Fruit fly (Drosophila melanogaster) whole organism, embryonic: ENCODE results near the gene CG13033.

Experiments used
- Bteb2 ChIP-seq: fragments of 200-800 bp; sonication (Bioruptor generic); optimal IDR thresholded peaks from 2 replicates; lab custom pipeline; 2016; ENCODE audit warnings: missing biosample characterization, missing genetic modification characterization
- CG10267 ChIP-seq: fragments of 200-800 bp; sonication (Bioruptor generic); optimal IDR thresholded peaks from 2 replicates; lab custom pipeline; 2018; ENCODE audit warnings: missing biosample characterization, mild to moderate bottlenecking, missing genetic modification characterization, moderate library complexity
- CG10979 ChIP-seq: fragments of 200-800 bp; sonication (Bioruptor generic); optimal IDR thresholded peaks from 2 replicates; lab custom pipeline; 2018; ENCODE audit warnings: missing biosample characterization, mild to moderate bottlenecking, missing genetic modification characterization, moderate library complexity
- CG11085 ChIP-seq: fragments of 200-800 bp; sonication (Bioruptor generic); IDR thresholded peaks from 2 replicates; pipeline ENCODE4 v1.3.6; 2022; ENCODE audit warnings: missing biosample characterization, missing genetic modification characterization
- CG11093 ChIP-seq: fragments of 200-800 bp; sonication (Bioruptor generic); IDR thresholded peaks from 3 replicates; pipeline ENCODE4 v1.3.6; 2022; ENCODE audit warnings: missing biosample characterization, missing genetic modification characterization
- CG11696 ChIP-seq: fragments of 200-800 bp; sonication (Bioruptor generic); IDR thresholded peaks from 2 replicates; pipeline ENCODE4 v1.3.6; 2022; ENCODE audit warnings: missing biosample characterization, missing genetic modification characterization
- CG11723 ChIP-seq: fragments of 200-800 bp; sonication (Bioruptor generic); optimal IDR thresholded peaks from 2 replicates; lab custom pipeline; 2017; ENCODE audit warnings: missing biosample characterization, mild to moderate bottlenecking, missing genetic modification characterization
- CG12942 ChIP-seq: fragments of 200-800 bp; sonication (Bioruptor generic); optimal IDR thresholded peaks from 3 replicates; lab custom pipeline; 2016; ENCODE audit warnings: missing biosample characterization, missing genetic modification characterization
- CG13296 ChIP-seq: fragments of 200-800 bp; sonication (Bioruptor generic); optimal IDR thresholded peaks from 3 replicates; lab custom pipeline; 2018; ENCODE audit warnings: missing biosample characterization, mild to moderate bottlenecking, missing genetic modification characterization
- CG14860 ChIP-seq: fragments of 200-800 bp; sonication (Bioruptor generic); IDR thresholded peaks from 3 replicates; pipeline ENCODE4 v1.3.6; 2022; ENCODE audit warnings: missing biosample characterization, missing genetic modification characterization; ENCODE audit not compliant: partially characterized antibody
- CG16815 ChIP-seq: fragments of 200-800 bp; sonication (Bioruptor generic); optimal IDR thresholded peaks from 3 replicates; lab custom pipeline; 2017; ENCODE audit warnings: missing biosample characterization, mild to moderate bottlenecking, missing genetic modification characterization
- CG17829 ChIP-seq: fragments of 200-800 bp; optimal IDR thresholded peaks from 2 replicates; lab custom pipeline; 2019; ENCODE audit warnings: missing biosample characterization, mild to moderate bottlenecking, missing genetic modification characterization, moderate library complexity
- CG2120 ChIP-seq: fragments of 200-800 bp; sonication (Bioruptor generic); optimal IDR thresholded peaks from 3 replicates; lab custom pipeline; 2016; ENCODE audit warnings: missing biosample characterization, missing genetic modification characterization
- CG30020 ChIP-seq: fragments of 200-800 bp; optimal IDR thresholded peaks from 2 replicates; lab custom pipeline; 2019; ENCODE audit warnings: missing biosample characterization, mild to moderate bottlenecking, missing genetic modification characterization, moderate library complexity
- CG32772 ChIP-seq: fragments of 200-800 bp; sonication (Bioruptor generic); IDR thresholded peaks from 2 replicates; pipeline ENCODE4 v1.3.6; 2022; ENCODE audit warnings: missing biosample characterization, missing genetic modification characterization
- CG34422 ChIP-seq: fragments of 200-800 bp; sonication (Bioruptor generic); IDR thresholded peaks from 3 replicates; pipeline ENCODE4 v1.3.6; 2022; ENCODE audit warnings: missing biosample characterization, missing genetic modification characterization
- Dfd ChIP-seq, 2 experiments: fragments of >200 bp; optimal IDR thresholded peaks; 2 replicates each; lab custom pipeline; 2017; ENCODE audit warnings: missing biosample characterization in 2 of 2, missing genetic modification characterization in 2 of 2
- H2.0 ChIP-seq: fragments of 200-800 bp; sonication (Bioruptor generic); IDR thresholded peaks from 2 replicates; pipeline ENCODE4 v1.3.6; 2022; ENCODE audit warnings: missing biosample characterization, missing genetic modification characterization
- Hmr ChIP-seq: fragments of 200-800 bp; sonication (Bioruptor generic); optimal IDR thresholded peaks from 3 replicates; lab custom pipeline; 2017; ENCODE audit warnings: mild to moderate bottlenecking, missing biosample characterization, missing genetic modification reagents, missing genetic modification characterization
- Nf-YA ChIP-seq: fragments of 200-800 bp; sonication (Bioruptor generic); IDR thresholded peaks from 2 replicates; pipeline ENCODE4 v1.3.6; 2022; ENCODE audit warnings: missing biosample characterization, missing genetic modification characterization
- Nf-YB ChIP-seq: fragments of 200-800 bp; sonication (Bioruptor generic); optimal IDR thresholded peaks from 3 replicates; lab custom pipeline; 2019; ENCODE audit warnings: missing biosample characterization, mild to moderate bottlenecking, missing genetic modification characterization, moderate library complexity
- Nf-YC ChIP-seq: fragments of 200-800 bp; optimal IDR thresholded peaks from 3 replicates; lab custom pipeline; 2019; ENCODE audit warnings: missing biosample characterization, mild to moderate bottlenecking, missing genetic modification characterization, moderate library complexity
- Spps ChIP-seq: fragments of 200-800 bp; sonication (Bioruptor generic); optimal IDR thresholded peaks from 2 replicates; lab custom pipeline; 2018; ENCODE audit warnings: missing biosample characterization, mild to moderate bottlenecking, missing genetic modification characterization
- Vsx1 ChIP-seq: fragments of 200-800 bp; sonication (Bioruptor generic); optimal IDR thresholded peaks from 2 replicates; lab custom pipeline; 2017; ENCODE audit warnings: missing biosample characterization, mild to moderate bottlenecking, missing genetic modification characterization, missing genetic modification reagents
- bcd ChIP-seq: fragments of 200-800 bp; sonication (Bioruptor generic); optimal IDR thresholded peaks from 2 replicates; lab custom pipeline; 2017; ENCODE audit warnings: missing biosample characterization, mild to moderate bottlenecking, missing genetic modification characterization
- btn ChIP-seq: fragments of 200-800 bp; sonication (Bioruptor generic); optimal IDR thresholded peaks from 2 replicates; lab custom pipeline; 2016; ENCODE audit warnings: missing biosample characterization, missing genetic modification characterization
- cas ChIP-seq: fragments of 200-800 bp; sonication (Bioruptor generic); IDR thresholded peaks from 2 replicates; pipeline ENCODE4 v1.3.6; 2022; ENCODE audit warnings: missing biosample characterization, missing genetic modification characterization
- caup ChIP-seq: fragments of 200-800 bp; sonication (Bioruptor generic); optimal IDR thresholded peaks from 3 replicates; lab custom pipeline; 2017; ENCODE audit warnings: missing biosample characterization, mild to moderate bottlenecking, missing genetic modification characterization, moderate library complexity; ENCODE audit not compliant: severe bottlenecking
- chif ChIP-seq, 2 experiments: fragments of 200-800 bp; sonication (Bioruptor generic); optimal IDR thresholded peaks; 3 replicates each; lab custom pipeline; 2016; ENCODE audit warnings: missing biosample characterization in 2 of 2, missing genetic modification characterization in 2 of 2
- corto ChIP-seq: fragments of 200-800 bp; sonication (Bioruptor generic); optimal IDR thresholded peaks from 2 replicates; lab custom pipeline; 2016; ENCODE audit warnings: missing biosample characterization, mild to moderate bottlenecking, missing genetic modification characterization, moderate library complexity
- croc ChIP-seq: fragments of 200-800 bp; sonication (Bioruptor generic); conservative IDR thresholded peaks from 3 replicates; pipeline ENCODE4 v1.3.6; 2022; ENCODE audit warnings: missing biosample characterization, missing genetic modification characterization
- cwo ChIP-seq: fragments of 200-800 bp; sonication (Bioruptor generic); optimal IDR thresholded peaks from 3 replicates; lab custom pipeline; 2017; ENCODE audit warnings: missing biosample characterization, missing genetic modification characterization, mild to moderate bottlenecking, moderate library complexity, missing genetic modification reagents
- dysf ChIP-seq: fragments of 200-800 bp; sonication (Bioruptor generic); IDR thresholded peaks from 3 replicates; pipeline ENCODE4 v1.3.6; 2022; ENCODE audit warnings: missing biosample characterization, missing genetic modification characterization
- fu2 ChIP-seq: fragments of 200-800 bp; sonication (Bioruptor generic); optimal IDR thresholded peaks from 2 replicates; lab custom pipeline; 2016; ENCODE audit warnings: missing biosample characterization, missing genetic modification characterization
- gem ChIP-seq: fragments of 200-800 bp; sonication (Bioruptor generic); optimal IDR thresholded peaks from 2 replicates; lab custom pipeline; 2019; ENCODE audit warnings: missing biosample characterization, mild to moderate bottlenecking, missing genetic modification characterization, moderate library complexity
- h ChIP-seq: fragments of >200 bp; optimal IDR thresholded peaks from 2 replicates; lab custom pipeline; 2017
- inv ChIP-seq: fragments of 200-800 bp; sonication (Bioruptor generic); IDR thresholded peaks from 2 replicates; pipeline ENCODE4 v1.3.6; 2022; ENCODE audit warnings: missing biosample characterization, missing genetic modification characterization; ENCODE audit not compliant: partially characterized antibody
- lmd ChIP-seq: fragments of 200-800 bp; sonication (Bioruptor generic); IDR thresholded peaks from 2 replicates; pipeline ENCODE4 v1.3.6; 2022; ENCODE audit warnings: missing biosample characterization, missing genetic modification characterization
- mld ChIP-seq: fragments of 200-800 bp; sonication (Bioruptor generic); IDR thresholded peaks from 3 replicates; pipeline ENCODE4 v1.3.6; 2022; ENCODE audit warnings: missing biosample characterization, missing genetic modification characterization; ENCODE audit not compliant: partially characterized antibody
- nmo ChIP-seq: fragments of 200-800 bp; sonication (Bioruptor generic); optimal IDR thresholded peaks from 2 replicates; lab custom pipeline; 2018; ENCODE audit warnings: missing biosample characterization, mild to moderate bottlenecking, missing genetic modification characterization, moderate library complexity
- onecut ChIP-seq: fragments of 200-800 bp; sonication (Bioruptor generic); IDR thresholded peaks from 2 replicates; pipeline ENCODE4 v1.3.6; 2022; ENCODE audit warnings: missing biosample characterization, missing genetic modification characterization
- pan ChIP-seq, 4 experiments: fragments of >200 bp in 3 of 4; fragments of 200-800 bp in 1 of 4; sonication (Bioruptor generic) in 1 of 4; optimal IDR thresholded peaks in 3 of 4; IDR thresholded peaks in 1 of 4; 2 replicates each; pipeline versions ENCODE4 v1.3.6 to Lab custom; 2017 to 2022; ENCODE audit warnings: missing biosample characterization in 2 of 4, missing genetic modification characterization in 2 of 4, mixed read lengths in 1 of 4
- pfk ChIP-seq: fragments of 200-800 bp; sonication (Bioruptor generic); optimal IDR thresholded peaks from 2 replicates; lab custom pipeline; 2018; ENCODE audit warnings: missing biosample characterization, mild to moderate bottlenecking, missing genetic modification characterization, moderate library complexity
- rib ChIP-seq: fragments of 200-800 bp; sonication (Bioruptor generic); IDR thresholded peaks from 2 replicates; pipeline ENCODE4 v1.3.6; 2022; ENCODE audit warnings: missing biosample characterization, missing genetic modification characterization
- row ChIP-seq: fragments of 200-800 bp; sonication (Bioruptor generic); IDR thresholded peaks from 3 replicates; pipeline ENCODE4 v1.3.6; 2022; ENCODE audit warnings: missing biosample characterization, missing genetic modification characterization
- schlank ChIP-seq: fragments of 200-800 bp; sonication (Bioruptor generic); optimal IDR thresholded peaks from 2 replicates; lab custom pipeline; 2018; ENCODE audit warnings: missing biosample characterization, mild to moderate bottlenecking, missing genetic modification characterization
- seq ChIP-seq: fragments of 200-800 bp; sonication (Bioruptor generic); IDR thresholded peaks from 2 replicates; pipeline ENCODE4 v1.3.6; 2022; ENCODE audit warnings: missing biosample characterization, missing genetic modification characterization
- stc ChIP-seq: fragments of 200-800 bp; sonication (Bioruptor generic); IDR thresholded peaks from 2 replicates; pipeline ENCODE4 v1.3.6; 2022; ENCODE audit warnings: missing biosample characterization, missing genetic modification characterization
- tgo ChIP-seq: fragments of 200-800 bp; sonication (Bioruptor generic); IDR thresholded peaks from 3 replicates; pipeline ENCODE4 v1.3.6; 2022; ENCODE audit warnings: missing biosample characterization, missing genetic modification characterization
- toy ChIP-seq: fragments of 200-800 bp; sonication (Bioruptor generic); IDR thresholded peaks from 2 replicates; pipeline ENCODE4 v1.3.6; 2022; ENCODE audit warnings: missing biosample characterization, missing genetic modification characterization
- vfl ChIP-seq: fragments of 200-800 bp; sonication (Bioruptor generic); optimal IDR thresholded peaks from 2 replicates; lab custom pipeline; 2016; ENCODE audit warnings: missing biosample characterization, missing genetic modification characterization

Gene CG13033

dm6 chr3L:16544220-16544619, 1.2 kb downstream of the CG13033 start (continued):
- no peak for TF ChIP-seq H2.0 (GFP tag; lab: Robert Waterston, UW)
- no peak for TF ChIP-seq pfk (GFP tag; lab: Kevin White, UChicago)
- peak; percentile 49; the same call in 1 of the 2 replicates for TF ChIP-seq CG32772 (GFP tag; lab: Robert Waterston, UW)
- TF ChIP-seq corto (GFP tag; lab: Kevin White, UChicago): no peak
- peak; percentile 30 for TF ChIP-seq CG16815 (GFP tag; lab: Kevin White, UChicago)
- TF ChIP-seq Vsx1 (GFP tag; lab: Kevin White, UChicago): no peak
- no peak for TF ChIP-seq schlank (tag; lab: Kevin White, UChicago)
- TF ChIP-seq onecut (GFP tag; lab: Robert Waterston, UW): no peak
- no peak for TF ChIP-seq bcd (GFP tag; lab: Kevin White, UChicago)
- no peak for TF ChIP-seq toy (GFP tag; lab: Robert Waterston, UW)
- no peak for TF ChIP-seq h (lab: Kevin White, UChicago)
- peak; percentile 4 for TF ChIP-seq fu2 (GFP tag; lab: Kevin White, UChicago)
- TF ChIP-seq Hmr: peak; percentile 3
- TF ChIP-seq row (GFP tag; lab: Robert Waterston, UW): no peak
- TF ChIP-seq CG12942: peak; percentile 31
- TF ChIP-seq lmd (GFP tag; lab: Robert Waterston, UW): peak; percentile 57
- no peak for TF ChIP-seq CG34422 (GFP tag; lab: Robert Waterston, UW)
- TF ChIP-seq CG14860 (GFP tag; lab: Robert Waterston, UW): no peak
- TF ChIP-seq mld (GFP tag; lab: Robert Waterston, UW): no peak
- TF ChIP-seq stc (GFP tag; lab: Robert Waterston, UW): no peak
- TF ChIP-seq seq (GFP tag; lab: Robert Waterston, UW): no peak
- peak; percentile 11 for TF ChIP-seq CG2120 (GFP tag; lab: Kevin White, UChicago)
- TF ChIP-seq Nf-YA: 0 out of 2 replicates have a peak, but pooled peaks have one; percentile 25
- no peak for TF ChIP-seq cas (GFP tag; lab: Robert Waterston, UW)
- TF ChIP-seq cwo (GFP tag; lab: Kevin White, UChicago): no peak
- TF ChIP-seq nmo (GFP tag; lab: Kevin White, UChicago): peak; percentile 16
- no peak for TF ChIP-seq CG30020
- no peak for TF ChIP-seq btn (GFP tag; lab: Kevin White, UChicago)
- TF ChIP-seq chif (GFP tag; optimal IDR thresholded peaks at IDR 0.05; lab: Kevin White, UChicago): peak in 1 of 2 experiments; percentile 65
- TF ChIP-seq CG17829 (tag; lab: Kevin White, UChicago): no peak
- no peak for TF ChIP-seq CG11093
- no peak for TF ChIP-seq Dfd (GFP tag; optimal IDR thresholded peaks at IDR 0.05; lab: Kevin White, UChicago)
- TF ChIP-seq gem: peak; percentile 66
- TF ChIP-seq Spps (tag; lab: Kevin White, UChicago): no peak
- TF ChIP-seq rib (GFP tag; lab: Robert Waterston, UW): no peak
- peak; percentile 37; the same call in 1 of the 3 replicates for TF ChIP-seq tgo (GFP tag; lab: Robert Waterston, UW)
- peak; percentile 34 for TF ChIP-seq CG10267 (tag; lab: Kevin White, UChicago)
- no peak for TF ChIP-seq CG11696 (GFP tag; lab: Robert Waterston, UW)
- TF ChIP-seq Nf-YC: no peak
- TF ChIP-seq vfl (GFP tag; lab: Kevin White, UChicago): no peak
- TF ChIP-seq inv: no peak
- TF ChIP-seq caup (GFP tag; lab: Kevin White, UChicago): no peak
- no peak for TF ChIP-seq CG13296 (GFP tag; lab: Kevin White, UChicago)
- no peak for TF ChIP-seq pan (optimal IDR thresholded peaks at IDR 0.05; lab: Kevin White, UChicago)
- peak in 1 of 2 experiments; percentile 44 for TF ChIP-seq pan (GFP tag; optimal IDR thresholded peaks at IDR 0.05 in 1 of 2, IDR thresholded peaks at IDR 0.05 in 1 of 2)
- TF ChIP-seq Nf-YB (GFP tag; lab: Kevin White, UChicago): no peak
- no peak for TF ChIP-seq CG11085 (GFP tag; lab: Robert Waterston, UW)
- peak; percentile 20; the same call in 1 of the 3 replicates for TF ChIP-seq croc (GFP tag; lab: Robert Waterston, UW)
- TF ChIP-seq CG11723: no peak
- peak; percentile 37; the same call in 1 of the 3 replicates for TF ChIP-seq dysf (GFP tag; lab: Robert Waterston, UW)
- no peak for TF ChIP-seq CG10979 (tag; lab: Kevin White, UChicago)
- no peak for TF ChIP-seq Bteb2
